Worm (Caenorhabditis elegans) whole organism, L3 larva: ENCODE measurements around the gene smg-8.

Experiments
- ceh-16 ChIP-seq: sonication (generic microtip); optimal IDR thresholded peaks from 2 replicates; lab custom pipeline; 2017; ENCODE audit warnings: missing biosample characterization, missing genetic modification characterization
- ceh-82 ChIP-seq: fragments of 150-350 bp; optimal IDR thresholded peaks from 2 replicates; lab custom pipeline; 2014; ENCODE audit warnings: missing biosample characterization, missing genetic modification characterization
- elt-2 ChIP-seq: sonication (generic microtip); optimal IDR thresholded peaks from 2 replicates; lab custom pipeline; 2016; ENCODE audit warnings: missing genetic modification reagents, mild to moderate bottlenecking, missing genetic modification characterization, missing compliant biosample characterization
- nhr-12 ChIP-seq: fragments of 150-350 bp; optimal IDR thresholded peaks from 2 replicates; lab custom pipeline; 2014; ENCODE audit warnings: missing biosample characterization, missing genetic modification characterization
- tbx-2 ChIP-seq: sonication (generic microtip); optimal IDR thresholded peaks from 2 replicates; lab custom pipeline; 2016; ENCODE audit warnings: mild to moderate bottlenecking, missing genetic modification characterization, missing compliant biosample characterization
- unc-62 ChIP-seq: fragments of 150-350 bp; sonication (generic microtip); optimal IDR thresholded peaks from 4 replicates; lab custom pipeline; 2014; ENCODE audit warnings: missing biosample characterization, missing genetic modification reagents, missing genetic modification characterization
- zag-1 ChIP-seq: fragments of 150-350 bp; optimal IDR thresholded peaks from 2 replicates; lab custom pipeline; 2014; ENCODE audit warnings: missing biosample characterization, missing genetic modification characterization
- ztf-4 ChIP-seq: fragments of 150-350 bp; optimal IDR thresholded peaks from 2 replicates; lab custom pipeline; 2014; ENCODE audit warnings: missing biosample characterization, missing genetic modification characterization

- TF ChIP-seq ceh-16 (tag; lab: Kevin White, UChicago) (no peak), elt-2 (no peak), nhr-12 (no peak), tbx-2 (no peak), ztf-4 (tag; lab: Kevin White, UChicago) (no peak), unc-62 (no peak), zag-1 (no peak), ceh-82 (tag; lab: Kevin White, UChicago) (no peak)
Measured at ce11 chrII:14483813-14484212, 42.6 kb downstream of the smg-8 start.
